Fruit fly (Drosophila melanogaster) whole organism, embryonic: ENCODE data around the gene CG31076.

Source experiments
- B-H1 ChIP-seq: fragments of 200-800 bp; sonication (Bioruptor generic); IDR thresholded peaks from 3 replicates; pipeline ENCODE4 v1.3.6; 2022; ENCODE audit warnings: missing biosample characterization, missing genetic modification characterization
- CG10565 ChIP-seq: fragments of 200-800 bp; sonication (Bioruptor generic); optimal IDR thresholded peaks from 3 replicates; lab custom pipeline; 2016; ENCODE audit warnings: missing biosample characterization, mild to moderate bottlenecking, missing genetic modification characterization
- CG13287 ChIP-seq: fragments of 200-800 bp; sonication (Bioruptor generic); IDR thresholded peaks from 2 replicates; pipeline ENCODE4 v1.3.6; 2022; ENCODE audit warnings: missing biosample characterization, missing genetic modification characterization; ENCODE audit not compliant: partially characterized antibody
- CG13296 ChIP-seq: fragments of 200-800 bp; sonication (Bioruptor generic); optimal IDR thresholded peaks from 3 replicates; lab custom pipeline; 2018; ENCODE audit warnings: missing biosample characterization, mild to moderate bottlenecking, missing genetic modification characterization
- CG13894 ChIP-seq: fragments of 200-800 bp; sonication (Bioruptor generic); optimal IDR thresholded peaks from 3 replicates; lab custom pipeline; 2018; ENCODE audit warnings: missing biosample characterization, mild to moderate bottlenecking, missing genetic modification characterization, moderate library complexity
- CG14014 ChIP-seq: fragments of 200-800 bp; sonication (Bioruptor generic); IDR thresholded peaks from 2 replicates; pipeline ENCODE4 v1.3.6; 2022; ENCODE audit warnings: missing biosample characterization, missing genetic modification characterization
- CG15601 ChIP-seq: fragments of 200-800 bp; sonication (Bioruptor generic); optimal IDR thresholded peaks from 3 replicates; lab custom pipeline; 2019; ENCODE audit warnings: missing biosample characterization, mild to moderate bottlenecking, missing genetic modification characterization, moderate library complexity
- CG1647 ChIP-seq: fragments of 200-800 bp; sonication (Bioruptor generic); optimal IDR thresholded peaks from 3 replicates; lab custom pipeline; 2016; ENCODE audit warnings: missing biosample characterization, missing genetic modification characterization
- CG18599 ChIP-seq: fragments of 200-800 bp; sonication (Bioruptor generic); optimal IDR thresholded peaks from 3 replicates; lab custom pipeline; 2017; ENCODE audit warnings: missing biosample characterization, missing genetic modification characterization, mild to moderate bottlenecking, moderate library complexity, missing genetic modification reagents
- CG2116 ChIP-seq: fragments of 200-800 bp; sonication (Bioruptor generic); optimal IDR thresholded peaks from 3 replicates; lab custom pipeline; 2018; ENCODE audit warnings: missing biosample characterization, mild to moderate bottlenecking, missing genetic modification characterization
- CG2120 ChIP-seq: fragments of 200-800 bp; sonication (Bioruptor generic); optimal IDR thresholded peaks from 3 replicates; lab custom pipeline; 2016; ENCODE audit warnings: missing biosample characterization, missing genetic modification characterization
- CG31388 ChIP-seq: fragments of 200-800 bp; sonication (Bioruptor generic); optimal IDR thresholded peaks from 2 replicates; lab custom pipeline; 2016; ENCODE audit warnings: missing biosample characterization, missing genetic modification characterization
- CG32767 ChIP-seq: fragments of 200-800 bp; sonication (Bioruptor generic); IDR thresholded peaks from 2 replicates; pipeline ENCODE4 v1.3.6; 2022; ENCODE audit warnings: missing biosample characterization, missing genetic modification characterization
- CG3281 ChIP-seq: fragments of 200-800 bp; sonication (Bioruptor generic); optimal IDR thresholded peaks from 3 replicates; lab custom pipeline; 2017; ENCODE audit warnings: missing biosample characterization, mild to moderate bottlenecking, missing genetic modification characterization
- CG33213 ChIP-seq: fragments of 200-800 bp; sonication (Bioruptor generic); optimal IDR thresholded peaks from 3 replicates; lab custom pipeline; 2016; ENCODE audit warnings: missing biosample characterization, missing genetic modification characterization
- CG3847 ChIP-seq: fragments of 200-800 bp; sonication (Bioruptor generic); IDR thresholded peaks from 2 replicates; pipeline ENCODE4 v1.3.6; 2022; ENCODE audit warnings: missing biosample characterization, missing genetic modification characterization
- CG4404 ChIP-seq: fragments of 200-800 bp; sonication (Bioruptor generic); IDR thresholded peaks from 2 replicates; pipeline ENCODE4 v1.3.6; 2022; ENCODE audit warnings: missing biosample characterization, missing genetic modification characterization
- CG4617 ChIP-seq: fragments of 200-800 bp; sonication (Bioruptor generic); optimal IDR thresholded peaks from 3 replicates; lab custom pipeline; 2016; ENCODE audit warnings: missing biosample characterization, missing genetic modification characterization, borderline replicate concordance
- CG6854 ChIP-seq: fragments of 200-800 bp; sonication (Bioruptor generic); optimal IDR thresholded peaks from 3 replicates; lab custom pipeline; 2017; ENCODE audit warnings: missing biosample characterization, mild to moderate bottlenecking, missing genetic modification characterization
- CG7556 ChIP-seq: fragments of 200-800 bp; sonication (Bioruptor generic); optimal IDR thresholded peaks from 2 replicates; lab custom pipeline; 2017; ENCODE audit warnings: missing biosample characterization, mild to moderate bottlenecking, missing genetic modification characterization
- CG7786 ChIP-seq: fragments of 200-800 bp; sonication (Bioruptor generic); optimal IDR thresholded peaks from 2 replicates; lab custom pipeline; 2016; ENCODE audit warnings: missing biosample characterization, missing genetic modification characterization
- CG9609 ChIP-seq: fragments of 200-800 bp; sonication (Bioruptor generic); optimal IDR thresholded peaks from 3 replicates; lab custom pipeline; 2016; ENCODE audit warnings: missing biosample characterization, missing genetic modification characterization
- Chrac-16 ChIP-seq: fragments of 200-800 bp; sonication (Bioruptor generic); optimal IDR thresholded peaks from 3 replicates; lab custom pipeline; 2016; ENCODE audit warnings: missing biosample characterization, missing genetic modification characterization
- D19B ChIP-seq: fragments of 200-800 bp; sonication (Bioruptor generic); optimal IDR thresholded peaks from 2 replicates; lab custom pipeline; 2017; ENCODE audit warnings: missing biosample characterization, mild to moderate bottlenecking, missing genetic modification characterization
- Dp ChIP-seq: fragments of 200-800 bp; sonication (Bioruptor generic); optimal IDR thresholded peaks from 2 replicates; lab custom pipeline; 2018; ENCODE audit warnings: missing biosample characterization, mild to moderate bottlenecking, missing genetic modification characterization, moderate library complexity
- ERR ChIP-seq: fragments of 200-800 bp; sonication (Bioruptor generic); optimal IDR thresholded peaks from 2 replicates; lab custom pipeline; 2016; ENCODE audit warnings: missing biosample characterization, missing genetic modification characterization
- Fer1 ChIP-seq: fragments of 200-800 bp; sonication (Bioruptor generic); optimal IDR thresholded peaks from 2 replicates; lab custom pipeline; 2017; ENCODE audit warnings: missing biosample characterization, mild to moderate bottlenecking, missing genetic modification characterization
- H15 ChIP-seq: fragments of 200-800 bp; sonication (Bioruptor generic); IDR thresholded peaks from 3 replicates; pipeline ENCODE4 v1.3.6; 2022; ENCODE audit warnings: missing biosample characterization, missing genetic modification characterization
- Lhr ChIP-seq: fragments of 200-800 bp; sonication (Bioruptor generic); optimal IDR thresholded peaks from 3 replicates; lab custom pipeline; 2017; ENCODE audit warnings: mild to moderate bottlenecking, missing biosample characterization, missing genetic modification reagents, missing genetic modification characterization
- Max ChIP-seq: fragments of 200-800 bp; sonication (Bioruptor generic); optimal IDR thresholded peaks from 2 replicates; lab custom pipeline; 2016; ENCODE audit warnings: missing biosample characterization, mild to moderate bottlenecking, missing genetic modification characterization
- Myb ChIP-seq: fragments of 200-800 bp; sonication (Bioruptor generic); optimal IDR thresholded peaks from 2 replicates; lab custom pipeline; 2016; ENCODE audit warnings: missing biosample characterization, missing genetic modification characterization
- Nf-YA ChIP-seq: fragments of 200-800 bp; sonication (Bioruptor generic); IDR thresholded peaks from 2 replicates; pipeline ENCODE4 v1.3.6; 2022; ENCODE audit warnings: missing biosample characterization, missing genetic modification characterization
- Spps ChIP-seq: fragments of 200-800 bp; sonication (Bioruptor generic); optimal IDR thresholded peaks from 2 replicates; lab custom pipeline; 2018; ENCODE audit warnings: missing biosample characterization, mild to moderate bottlenecking, missing genetic modification characterization
- Stat92E ChIP-seq, 3 experiments: fragments of >200 bp in 2 of 3; fragments of 200-800 bp in 1 of 3; sonication (Bioruptor generic) in 1 of 3; optimal IDR thresholded peaks; 2 replicates each; lab custom pipeline; 2017 to 2019; ENCODE audit warnings: missing biosample characterization in 3 of 3, missing genetic modification characterization in 3 of 3, mild to moderate bottlenecking in 1 of 3, moderate library complexity in 1 of 3
- ab ChIP-seq: fragments of 200-800 bp; sonication (Bioruptor generic); optimal IDR thresholded peaks from 2 replicates; lab custom pipeline; 2016; ENCODE audit warnings: missing biosample characterization, missing genetic modification characterization
- dmrt11E ChIP-seq: fragments of 200-800 bp; sonication (Bioruptor generic); optimal IDR thresholded peaks from 3 replicates; lab custom pipeline; 2018; ENCODE audit warnings: missing biosample characterization, mild to moderate bottlenecking, missing genetic modification characterization, moderate library complexity
- dpn ChIP-seq, 2 experiments: fragments of 200-800 bp; sonication (Bioruptor generic); optimal IDR thresholded peaks; 3 replicates each; lab custom pipeline; 2016; ENCODE audit warnings: missing biosample characterization in 2 of 2, missing genetic modification characterization in 2 of 2
- dysf ChIP-seq: fragments of 200-800 bp; sonication (Bioruptor generic); IDR thresholded peaks from 3 replicates; pipeline ENCODE4 v1.3.6; 2022; ENCODE audit warnings: missing biosample characterization, missing genetic modification characterization
- inv ChIP-seq: fragments of 200-800 bp; sonication (Bioruptor generic); IDR thresholded peaks from 2 replicates; pipeline ENCODE4 v1.3.6; 2022; ENCODE audit warnings: missing biosample characterization, missing genetic modification characterization; ENCODE audit not compliant: partially characterized antibody
- mld ChIP-seq: fragments of 200-800 bp; sonication (Bioruptor generic); IDR thresholded peaks from 3 replicates; pipeline ENCODE4 v1.3.6; 2022; ENCODE audit warnings: missing biosample characterization, missing genetic modification characterization; ENCODE audit not compliant: partially characterized antibody
- pfk ChIP-seq: fragments of 200-800 bp; sonication (Bioruptor generic); optimal IDR thresholded peaks from 2 replicates; lab custom pipeline; 2018; ENCODE audit warnings: missing biosample characterization, mild to moderate bottlenecking, missing genetic modification characterization, moderate library complexity
- pnt ChIP-seq: fragments of 200-800 bp; sonication (Bioruptor generic); optimal IDR thresholded peaks from 3 replicates; lab custom pipeline; 2016; ENCODE audit warnings: missing biosample characterization, missing genetic modification characterization
- pros ChIP-seq: fragments of 200-800 bp; sonication (Bioruptor generic); optimal IDR thresholded peaks from 3 replicates; lab custom pipeline; 2019; ENCODE audit warnings: missing biosample characterization, mild to moderate bottlenecking, missing genetic modification characterization, moderate library complexity
- psq ChIP-seq: fragments of 200-800 bp; sonication (Bioruptor generic); optimal IDR thresholded peaks from 2 replicates; lab custom pipeline; 2017; ENCODE audit warnings: missing biosample characterization, missing genetic modification characterization
- pzg ChIP-seq: fragments of 200-800 bp; sonication (Bioruptor generic); optimal IDR thresholded peaks from 3 replicates; lab custom pipeline; 2018; ENCODE audit warnings: missing biosample characterization, mild to moderate bottlenecking, missing genetic modification characterization, moderate library complexity
- row ChIP-seq: fragments of 200-800 bp; sonication (Bioruptor generic); IDR thresholded peaks from 3 replicates; pipeline ENCODE4 v1.3.6; 2022; ENCODE audit warnings: missing biosample characterization, missing genetic modification characterization
- sc ChIP-seq, 3 experiments: fragments of >200 bp in 2 of 3; fragments of 200-800 bp in 1 of 3; sonication (Bioruptor generic) in 1 of 3; optimal IDR thresholded peaks; 2 replicates in 2 of 3; 3 replicates in 1 of 3; lab custom pipeline; 2017; ENCODE audit warnings: mild to moderate bottlenecking in 1 of 3, missing biosample characterization in 1 of 3, missing genetic modification characterization in 1 of 3, missing genetic modification reagents in 1 of 3
- sug ChIP-seq: fragments of 200-800 bp; optimal IDR thresholded peaks from 2 replicates; lab custom pipeline; 2019; ENCODE audit warnings: missing biosample characterization, mild to moderate bottlenecking, missing genetic modification characterization, moderate library complexity
- tin ChIP-seq: fragments of 200-800 bp; sonication (Bioruptor generic); optimal IDR thresholded peaks from 3 replicates; lab custom pipeline; 2016; ENCODE audit warnings: missing biosample characterization, missing genetic modification characterization
- tll ChIP-seq, 2 experiments: fragments of 200-800 bp in 1 of 2; fragments of >200 bp in 1 of 2; sonication (Bioruptor generic) in 1 of 2; optimal IDR thresholded peaks; 2 replicates each; lab custom pipeline; 2017 to 2019; ENCODE audit warnings: missing biosample characterization in 2 of 2, missing genetic modification characterization in 2 of 2, mild to moderate bottlenecking in 1 of 2, moderate library complexity in 1 of 2

CG31076 gene

dm6 chr3R:26945233-26945632, 44.4 kb downstream of the CG31076 start, which contains the start of gene CG14252:
TSS of gene CG14252 (plus strand) at chr3R:26945534.
- TF ChIP-seq CG7556 (GFP tag; lab: Kevin White, UChicago) (no peak), Fer1 (GFP tag; lab: Kevin White, UChicago) (peak; percentile 43), Max (GFP tag; lab: Kevin White, UChicago) (peak; percentile 17), CG9609 (GFP tag; lab: Kevin White, UChicago) (no peak), CG32767 (GFP tag; lab: Robert Waterston, UW) (no peak), Lhr (GFP tag; lab: Kevin White, UChicago) (peak; percentile 47), sc (optimal IDR thresholded peaks at IDR 0.05; lab: Kevin White, UChicago) (no peak), sc (GFP tag; optimal IDR thresholded peaks at IDR 0.05; lab: Kevin White, UChicago) (no peak), dpn (GFP tag; optimal IDR thresholded peaks at IDR 0.05; lab: Kevin White, UChicago) (peak in 1 of 2 experiments; percentile 16), pzg (peak; percentile 97), CG14014 (GFP tag; lab: Robert Waterston, UW) (no peak), CG13287 (GFP tag; lab: Robert Waterston, UW) (peak; percentile 31; the same call in 1 of the 2 replicates), Nf-YA (no peak), Myb (GFP tag; lab: Kevin White, UChicago) (peak; percentile 2), CG31388 (GFP tag; lab: Kevin White, UChicago) (no peak), sug (tag; lab: Kevin White, UChicago) (peak; percentile 27), CG18599 (no peak), pros (no peak), Dp (GFP tag; lab: Kevin White, UChicago) (peak; percentile 96), CG15601 (tag; lab: Kevin White, UChicago) (peak; percentile 61), dysf (GFP tag; lab: Robert Waterston, UW) (no peak), CG7786 (GFP tag; lab: Kevin White, UChicago) (no peak), H15 (GFP tag; lab: Robert Waterston, UW) (no peak), Stat92E (GFP tag; optimal IDR thresholded peaks at IDR 0.05; lab: Kevin White, UChicago) (peak in 1 of 3 experiments; percentile 79), psq (GFP tag; lab: Kevin White, UChicago) (no peak), ab (GFP tag; lab: Kevin White, UChicago) (no peak), CG13894 (tag; lab: Kevin White, UChicago) (peak; percentile 55), CG6854 (GFP tag; lab: Kevin White, UChicago) (no peak), CG1647 (GFP tag; lab: Kevin White, UChicago) (no peak), B-H1 (no peak), pnt (no peak), CG13296 (GFP tag; lab: Kevin White, UChicago) (no peak), dmrt11E (tag; lab: Kevin White, UChicago) (no peak), CG4404 (GFP tag; lab: Robert Waterston, UW) (no peak), inv (GFP tag; lab: Robert Waterston, UW) (no peak), Spps (tag; lab: Kevin White, UChicago) (peak; percentile 22), pfk (GFP tag; lab: Kevin White, UChicago) (no peak), CG3847 (GFP tag; lab: Robert Waterston, UW) (peak; percentile 60), row (GFP tag; lab: Robert Waterston, UW) (peak; percentile 37; the same call in 1 of the 3 replicates), CG3281 (GFP tag; lab: Kevin White, UChicago) (peak; percentile 76), CG10565 (GFP tag; lab: Kevin White, UChicago) (no peak), Chrac-16 (GFP tag; lab: Kevin White, UChicago) (no peak), CG4617 (GFP tag; lab: Kevin White, UChicago) (peak; percentile 36), CG2116 (peak; percentile 48), D19B (GFP tag; lab: Kevin White, UChicago) (no peak), CG33213 (GFP tag; lab: Kevin White, UChicago) (peak; percentile 65), CG2120 (GFP tag; lab: Kevin White, UChicago) (peak; percentile 15), ERR (GFP tag; lab: Kevin White, UChicago) (no peak), tll (GFP tag; optimal IDR thresholded peaks at IDR 0.05; lab: Kevin White, UChicago) (no peak), mld (no peak), tin (GFP tag; lab: Kevin White, UChicago) (peak; percentile 8)
